Worm (Caenorhabditis elegans): ENCODE measurements around the gene mob-2.
A peak's percentile ranks its signal among the peaks of the same experiment; 100 is the strongest.

mob-2 gene

DNA sequence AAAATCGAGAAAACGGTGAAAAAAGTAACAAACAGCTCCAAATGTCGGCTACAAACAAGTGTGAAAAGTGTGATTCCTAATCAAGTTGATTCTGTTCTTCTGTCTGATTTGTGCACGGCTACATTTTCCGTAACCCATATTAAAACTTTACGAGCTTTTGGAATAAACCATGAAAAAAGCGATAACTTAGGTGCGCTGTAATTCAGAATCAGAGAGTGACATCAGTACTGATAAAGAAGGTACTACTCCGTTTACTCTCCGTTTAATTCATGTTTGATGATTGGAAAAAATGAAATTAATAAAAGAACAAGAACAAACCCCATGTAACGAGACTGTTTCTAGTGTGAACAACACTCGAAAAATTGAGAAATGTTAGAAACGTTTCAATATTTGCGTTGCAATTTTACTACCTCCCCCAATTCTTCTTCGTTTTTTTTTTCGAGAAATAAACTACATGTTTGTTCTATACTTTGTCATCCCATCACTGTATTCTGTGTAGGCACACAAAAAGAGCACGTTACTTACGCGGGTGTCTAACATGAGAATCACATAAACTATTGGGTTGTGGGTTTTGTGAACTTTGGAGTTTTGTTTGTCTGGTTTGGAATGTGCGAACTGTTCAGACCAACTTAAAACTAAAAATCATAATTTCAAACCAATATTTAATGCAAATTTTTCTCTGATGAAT is 7.4 kb downstream of the mob-2 start:
- TF ChIP-seq nhr-76 (tag; optimal IDR thresholded peaks at IDR 0.05) (no peak), hlh-30 (tag; optimal IDR thresholded peaks at IDR 0.05; ENCODE audit: insufficient read depth) (peak; percentile 31), daf-16 (GFP tag; optimal IDR thresholded peaks at IDR 0.05) (no peak), daf-16 (tag; optimal IDR thresholded peaks at IDR 0.05) (peak; percentile 66), pqm-1 (tag; optimal IDR thresholded peaks at IDR 0.05) (peak; percentile 47), dmd-6 (GFP tag; IDR thresholded peaks at IDR 0.05) (peak; percentile 45; the same call in 1 of the 2 replicates), snpc-4 (tag; optimal IDR thresholded peaks at IDR 0.05) (no peak), php-3 (GFP tag; IDR thresholded peaks at IDR 0.05) (peak; percentile 94), daf-12 (tag; optimal IDR thresholded peaks at IDR 0.05) (no peak), egl-43 (GFP tag; IDR thresholded peaks at IDR 0.05) (no peak), nhr-6 (tag; optimal IDR thresholded peaks at IDR 0.05) (no peak), aly-2 (tag; optimal IDR thresholded peaks at IDR 0.05) (no peak), nhr-28 (tag; optimal IDR thresholded peaks at IDR 0.05) (peak; percentile 77), F44E2.7 (GFP tag; IDR thresholded peaks at IDR 0.05) (no peak), F26F4.8 (GFP tag; conservative IDR thresholded peaks at IDR 0.05) (no peak)

ce11 chrX:13161778-13162177 is 8.1 kb downstream of the mob-2 start:
- TF ChIP-seq hlh-30 (tag; optimal IDR thresholded peaks at IDR 0.05; ENCODE audit: insufficient read depth), result no peak
- peak; percentile 19 for TF ChIP-seq nhr-28 (tag; optimal IDR thresholded peaks at IDR 0.05)

DNA sequence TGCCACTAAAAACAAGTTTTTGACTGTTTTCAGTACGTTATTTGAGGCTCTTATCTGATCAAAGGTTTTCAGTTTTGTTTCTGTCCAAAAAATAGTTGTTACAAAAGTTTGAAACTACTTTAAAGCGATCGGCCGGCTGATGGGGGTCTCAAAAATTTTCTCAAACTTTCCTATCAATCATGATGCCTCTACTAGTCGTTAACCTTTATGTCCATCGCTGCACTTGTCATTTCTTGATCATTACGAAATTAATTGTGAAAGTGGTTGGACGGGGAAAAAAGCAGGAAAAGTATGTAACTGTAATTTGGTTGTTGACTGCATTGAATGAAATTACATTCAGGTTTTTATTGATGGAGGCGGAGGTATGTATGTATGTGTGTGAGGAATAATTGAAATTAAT is 10.0 kb downstream of the mob-2 start:
- peak; percentile 32 for TF ChIP-seq nhr-28 (tag; optimal IDR thresholded peaks at IDR 0.05)
- no peak for TF ChIP-seq Y5F2A.4 (GFP tag; optimal IDR thresholded peaks at IDR 0.05)
- TF ChIP-seq ces-1 (GFP tag; optimal IDR thresholded peaks at IDR 0.05), result no peak
- TF ChIP-seq T20F7.1 (GFP tag; optimal IDR thresholded peaks at IDR 0.05), result no peak
- TF ChIP-seq rbr-2 (tag; optimal IDR thresholded peaks at IDR 0.05), result no peak
- no peak for TF ChIP-seq hlh-11 (tag; optimal IDR thresholded peaks at IDR 0.05)
- 0 out of 2 replicates have a peak, but pooled peaks have one; percentile 13 for TF ChIP-seq dmd-6 (GFP tag; IDR thresholded peaks at IDR 0.05)
- TF ChIP-seq tra-1 (GFP tag; IDR thresholded peaks at IDR 0.05), result 0 out of 2 replicates have a peak, but pooled peaks have one; percentile 15
- TF ChIP-seq pha-4 (GFP tag; IDR thresholded peaks at IDR 0.05), result no peak
- TF ChIP-seq pha-4 (tag; optimal IDR thresholded peaks at IDR 0.05), result no peak
- TF ChIP-seq unc-62 (GFP tag; optimal IDR thresholded peaks at IDR 0.05 in 1 of 2), result peak in 1 of 2 experiments; percentile 13
- no peak for TF ChIP-seq unc-62 (tag; optimal IDR thresholded peaks at IDR 0.05)
- no peak for TF ChIP-seq spr-3 (GFP tag; optimal IDR thresholded peaks at IDR 0.05)
- no peak for TF ChIP-seq arid-1 (GFP tag; conservative IDR thresholded peaks at IDR 0.05)
- no peak for TF ChIP-seq daf-16 (GFP tag; optimal IDR thresholded peaks at IDR 0.05)
- TF ChIP-seq daf-16 (tag; optimal IDR thresholded peaks at IDR 0.05), result peak; percentile 75

- TF ChIP-seq lin-1 (GFP tag; IDR thresholded peaks at IDR 0.05) (peak; percentile 78; the same call in 1 of the 2 replicates), nhr-41 (GFP tag; IDR thresholded peaks at IDR 0.05) (peak; percentile 22; the same call in 1 of the 2 replicates), php-3 (GFP tag; IDR thresholded peaks at IDR 0.05) (peak; percentile 45; the same call in 1 of the 2 replicates), daf-8 (GFP tag; IDR thresholded peaks at IDR 0.05) (no peak), nhr-237 (tag; optimal IDR thresholded peaks at IDR 0.05) (no peak), dve-1 (tag; optimal IDR thresholded peaks at IDR 0.05; ENCODE audit: insufficient read depth) (peak; percentile 85), nhr-28 (tag; optimal IDR thresholded peaks at IDR 0.05) (peak; percentile 90), mes-2 (tag; optimal IDR thresholded peaks at IDR 0.05; ENCODE audit: poor library complexity, severe bottlenecking) (peak; percentile 28), aha-1 (tag) (peak; percentile 14), aly-2 (tag; optimal IDR thresholded peaks at IDR 0.05) (no peak), cey-2 (tag; optimal IDR thresholded peaks at IDR 0.05; ENCODE audit: borderline replicate concordance, insufficient read depth) (no peak), tra-1 (GFP tag; IDR thresholded peaks at IDR 0.05) (peak; percentile 82), zip-2 (tag; optimal IDR thresholded peaks at IDR 0.05) (no peak), dmd-8 (GFP tag; IDR thresholded peaks at IDR 0.05) (no peak), nhr-10 (tag; optimal IDR thresholded peaks at IDR 0.05) (no peak), nhr-76 (tag; optimal IDR thresholded peaks at IDR 0.05) (no peak), T20F7.1 (GFP tag; optimal IDR thresholded peaks at IDR 0.05) (no peak), pqm-1 (tag; optimal IDR thresholded peaks at IDR 0.05) (peak; percentile 95), daf-19 (GFP tag; conservative IDR thresholded peaks at IDR 0.05) (no peak), vab-7 (GFP tag; IDR thresholded peaks at IDR 0.05) (no peak), nhr-48 (tag; optimal IDR thresholded peaks at IDR 0.05) (peak; percentile 54), mxl-3 (GFP tag; optimal IDR thresholded peaks at IDR 0.05) (peak; percentile 52), nhr-102 (tag; optimal IDR thresholded peaks at IDR 0.05) (peak; percentile 31), fos-1 (tag; optimal IDR thresholded peaks at IDR 0.05) (no peak), lir-3 (tag; optimal IDR thresholded peaks at IDR 0.05) (no peak)
Observed at ce11 chrX:13159005-13159404, 10.9 kb downstream of the mob-2 start.

All from whole organism, L4 larva.